Worm (Caenorhabditis elegans) whole organism, L4 larva: Measurements from ENCODE around the gene nhr-120.

Source experiments
- F26F4.8 ChIP-seq: fragments of 200-800 bp; sonication (Bioruptor generic); conservative IDR thresholded peaks from 2 replicates; pipeline ENCODE4 v1.3.6; 2022; ENCODE audit warnings: missing genetic modification characterization, missing compliant biosample characterization
- ZK337.2 ChIP-seq: fragments of 200-800 bp; sonication (Bioruptor generic); IDR thresholded peaks from 2 replicates; pipeline ENCODE4 v1.3.6; 2022; ENCODE audit warnings: missing genetic modification reagents, missing genetic modification characterization, missing compliant biosample characterization
- aha-1 ChIP-seq: fragments of 150-350 bp; peaks from one replicate; lab custom pipeline; 2014; ENCODE audit warnings: missing biosample characterization, missing genetic modification characterization
- attf-4 ChIP-seq: sonication (generic microtip); optimal IDR thresholded peaks from 3 replicates; lab custom pipeline; 2017; ENCODE audit warnings: missing biosample characterization, missing genetic modification characterization
- ceh-32 ChIP-seq: sonication (generic microtip); optimal IDR thresholded peaks from 2 replicates; lab custom pipeline; 2016; ENCODE audit warnings: mild to moderate bottlenecking, missing genetic modification characterization, missing compliant biosample characterization; ENCODE audit not compliant: poor library complexity
- ceh-62 ChIP-seq: sonication (generic microtip); optimal IDR thresholded peaks from 2 replicates; lab custom pipeline; 2017; ENCODE audit warnings: missing biosample characterization, missing genetic modification characterization
- ces-1 ChIP-seq: fragments of 150-350 bp; sonication (generic microtip); optimal IDR thresholded peaks from 4 replicates; lab custom pipeline; 2014; ENCODE audit warnings: missing biosample characterization, missing genetic modification reagents, missing genetic modification characterization
- daf-16 ChIP-seq, 3 experiments: sonication (generic microtip); optimal IDR thresholded peaks; 2 replicates each; lab custom pipeline; 2016 to 2017; ENCODE audit warnings: missing genetic modification characterization in 3 of 3, missing genetic modification reagents in 3 of 3, mild to moderate bottlenecking in 2 of 3, missing compliant biosample characterization in 2 of 3, missing biosample characterization in 1 of 3, moderate library complexity in 1 of 3
- daf-19 ChIP-seq: fragments of 200-800 bp; sonication (Bioruptor generic); conservative IDR thresholded peaks from 2 replicates; pipeline ENCODE4 v1.3.6; 2022; ENCODE audit warnings: missing genetic modification characterization, missing compliant biosample characterization
- duxl-1 ChIP-seq: sonication (generic microtip); optimal IDR thresholded peaks from 2 replicates; lab custom pipeline; 2016; ENCODE audit warnings: mild to moderate bottlenecking, missing genetic modification characterization, moderate library complexity, missing compliant biosample characterization; ENCODE audit not compliant: poor library complexity
- hlh-30 ChIP-seq: sonication (generic microtip); optimal IDR thresholded peaks from 2 replicates; lab custom pipeline; 2017; ENCODE audit warnings: antibody characterized with exemption, mild to moderate bottlenecking, missing genetic modification characterization, missing compliant biosample characterization; ENCODE audit not compliant: insufficient read depth
- lin-38 ChIP-seq: fragments of 200-800 bp; sonication (Bioruptor generic); IDR thresholded peaks from 2 replicates; pipeline ENCODE4 v1.3.6; 2022; ENCODE audit warnings: missing genetic modification reagents, missing genetic modification characterization, missing compliant biosample characterization
- lir-3 ChIP-seq: sonication (generic microtip); optimal IDR thresholded peaks from 2 replicates; lab custom pipeline; 2016; ENCODE audit warnings: mild to moderate bottlenecking, missing genetic modification characterization, missing compliant biosample characterization
- lsy-2 ChIP-seq, 2 experiments: fragments of 150-350 bp in 1 of 2; sonication (generic microtip) in 1 of 2; optimal IDR thresholded peaks; 2 replicates each; lab custom pipeline; 2014 to 2017; ENCODE audit warnings: missing biosample characterization in 2 of 2, missing genetic modification characterization in 2 of 2
- mdt-29 ChIP-seq: fragments of 200-800 bp; sonication (Bioruptor generic); IDR thresholded peaks from 2 replicates; pipeline ENCODE4 v1.3.6; 2022; ENCODE audit warnings: missing genetic modification reagents, missing genetic modification characterization, missing compliant biosample characterization
- nhr-102 ChIP-seq: sonication (generic microtip); optimal IDR thresholded peaks from 2 replicates; lab custom pipeline; 2016; ENCODE audit warnings: mild to moderate bottlenecking, missing genetic modification characterization, moderate library complexity, missing compliant biosample characterization
- nhr-11 ChIP-seq: fragments of 150-350 bp; optimal IDR thresholded peaks from 2 replicates; lab custom pipeline; 2014; ENCODE audit warnings: missing biosample characterization, missing genetic modification characterization
- nhr-41 ChIP-seq: fragments of 200-800 bp; sonication (Bioruptor generic); IDR thresholded peaks from 2 replicates; pipeline ENCODE4 v1.3.6; 2022; ENCODE audit warnings: missing genetic modification reagents, missing genetic modification characterization, missing compliant biosample characterization
- nhr-48 ChIP-seq: sonication (generic microtip); optimal IDR thresholded peaks from 2 replicates; lab custom pipeline; 2016; ENCODE audit warnings: mild to moderate bottlenecking, missing genetic modification characterization, missing compliant biosample characterization
- nhr-76 ChIP-seq: fragments of 150-350 bp; optimal IDR thresholded peaks from 2 replicates; lab custom pipeline; 2014; ENCODE audit warnings: missing biosample characterization, missing genetic modification characterization
- php-3 ChIP-seq: fragments of 200-800 bp; sonication (Bioruptor generic); IDR thresholded peaks from 2 replicates; pipeline ENCODE4 v1.3.6; 2022; ENCODE audit warnings: missing genetic modification reagents, missing genetic modification characterization, missing compliant biosample characterization
- saeg-2 ChIP-seq: fragments of 200-800 bp; sonication (Bioruptor generic); IDR thresholded peaks from 2 replicates; pipeline ENCODE4 v1.3.6; 2022; ENCODE audit warnings: missing genetic modification reagents, missing genetic modification characterization, missing compliant biosample characterization
- snpc-4 ChIP-seq: fragments of 150-350 bp; optimal IDR thresholded peaks from 2 replicates; lab custom pipeline; 2014; ENCODE audit warnings: missing biosample characterization, missing genetic modification characterization
- zfp-2 ChIP-seq: sonication (generic microtip); optimal IDR thresholded peaks from 2 replicates; lab custom pipeline; 2016; ENCODE audit warnings: mild to moderate bottlenecking, missing genetic modification characterization, missing compliant biosample characterization
- zip-2 ChIP-seq: fragments of 150-350 bp; optimal IDR thresholded peaks from 2 replicates; lab custom pipeline; 2014; ENCODE audit warnings: missing biosample characterization, missing genetic modification characterization

Gene nhr-120

ce11 chrX:6593178-6593786 is 47.1 kb downstream of the nhr-120 start (continued):
- 0 out of 2 replicates have a peak, but pooled peaks have one; percentile 45 for TF ChIP-seq ZK337.2
- no peak for TF ChIP-seq ceh-32
- TF ChIP-seq snpc-4 (tag; lab: Kevin White, UChicago): no peak
- TF ChIP-seq saeg-2 (GFP tag; lab: Robert Waterston, UW): peak; percentile 84
- TF ChIP-seq lin-38 (GFP tag; lab: Robert Waterston, UW): no peak; the same call in 1 of the 2 replicates
- TF ChIP-seq lir-3 (tag; lab: Kevin White, UChicago): peak; percentile 37
- TF ChIP-seq nhr-11 (tag; lab: Kevin White, UChicago): peak; percentile 57
- peak; percentile 94 for TF ChIP-seq F26F4.8 (GFP tag; lab: Robert Waterston, UW)
- TF ChIP-seq nhr-48: peak; percentile 68
- no peak for TF ChIP-seq nhr-76 (tag; lab: Kevin White, UChicago)
- no peak for TF ChIP-seq mdt-29 (GFP tag; lab: Robert Waterston, UW)
- TF ChIP-seq ces-1 (GFP tag; lab: Kevin White, UChicago): peak; percentile 30
- peak; percentile 59; the same call in 1 of the 2 replicates for TF ChIP-seq nhr-41 (GFP tag; lab: Robert Waterston, UW)
- no peak for TF ChIP-seq zfp-2
- TF ChIP-seq, all 104 proteins: peak for 56

ce11 chrX:6591674-6592073 is 48.7 kb downstream of the nhr-120 start:
- TF ChIP-seq ceh-62 (tag; lab: Kevin White, UChicago) (no peak), daf-16 (GFP tag; optimal IDR thresholded peaks at IDR 0.05; lab: Kevin White, UChicago) (peak in 1 of 2 experiments; percentile 63), daf-16 (tag; optimal IDR thresholded peaks at IDR 0.05; lab: Kevin White, UChicago) (no peak), hlh-30 (peak; percentile 29), nhr-11 (tag; lab: Kevin White, UChicago) (peak; percentile 51), aha-1 (peak; percentile 95)
- TF ChIP-seq, all 104 proteins: peak for 4

- no peak for TF ChIP-seq hlh-30
- TF ChIP-seq daf-19 (GFP tag; lab: Robert Waterston, UW): no peak
- no peak for TF ChIP-seq zip-2 (tag; lab: Kevin White, UChicago)
- no peak for TF ChIP-seq lsy-2 (tag; optimal IDR thresholded peaks at IDR 0.05; lab: Kevin White, UChicago)
- TF ChIP-seq duxl-1 (tag; lab: Kevin White, UChicago): no peak
- no peak for TF ChIP-seq attf-4 (tag; lab: Kevin White, UChicago)
- no peak for TF ChIP-seq nhr-102
- TF ChIP-seq php-3 (GFP tag; lab: Robert Waterston, UW): no peak
These were observed 51.9 kb downstream of the nhr-120 start, which contains the start of gene fbxl-4 for ce11 chrX:6588495-6588894. Gene fbxl-4 (plus strand): TSS chrX:6588795.
